Worm (Caenorhabditis elegans) whole organism, L3 larva: Measurements from ENCODE around the gene dhs-28.

Experiments
- ZK546.5 ChIP-seq: sonication (generic microtip); optimal IDR thresholded peaks from 2 replicates; lab custom pipeline; 2017; ENCODE audit warnings: missing biosample characterization, missing genetic modification characterization
- aly-2 ChIP-seq: fragments of 150-350 bp; optimal IDR thresholded peaks from 2 replicates; lab custom pipeline; 2014; ENCODE audit warnings: missing biosample characterization, missing genetic modification characterization
- ceh-28 ChIP-seq: fragments of 150-350 bp; optimal IDR thresholded peaks from 2 replicates; lab custom pipeline; 2014; ENCODE audit warnings: missing biosample characterization, missing genetic modification reagents, missing genetic modification characterization
- ceh-82 ChIP-seq: fragments of 150-350 bp; optimal IDR thresholded peaks from 2 replicates; lab custom pipeline; 2014; ENCODE audit warnings: missing biosample characterization, missing genetic modification characterization
- ceh-9 ChIP-seq: sonication (generic microtip); optimal IDR thresholded peaks from 2 replicates; lab custom pipeline; 2018; ENCODE audit warnings: missing biosample characterization, missing genetic modification characterization
- daf-12 ChIP-seq: fragments of 150-350 bp; optimal IDR thresholded peaks from 2 replicates; lab custom pipeline; 2014; ENCODE audit warnings: missing biosample characterization, missing genetic modification reagents, missing genetic modification characterization
- egl-27 ChIP-seq: sonication (generic microtip); optimal IDR thresholded peaks from 4 replicates; lab custom pipeline; 2017; ENCODE audit warnings: missing biosample characterization, missing genetic modification reagents, missing genetic modification characterization
- egl-5 ChIP-seq: fragments of 150-350 bp; optimal IDR thresholded peaks from 2 replicates; lab custom pipeline; 2017; ENCODE audit warnings: missing biosample characterization, missing genetic modification reagents, missing genetic modification characterization, inconsistent platforms
- elt-1 ChIP-seq: fragments of 150-350 bp; optimal IDR thresholded peaks from 2 replicates; lab custom pipeline; 2014; ENCODE audit warnings: missing biosample characterization, missing genetic modification characterization
- elt-2 ChIP-seq: sonication (generic microtip); optimal IDR thresholded peaks from 2 replicates; lab custom pipeline; 2016; ENCODE audit warnings: missing genetic modification reagents, mild to moderate bottlenecking, missing genetic modification characterization, missing compliant biosample characterization
- fkh-10 ChIP-seq: sonication (generic microtip); optimal IDR thresholded peaks from 2 replicates; lab custom pipeline; 2017; ENCODE audit warnings: missing biosample characterization, missing genetic modification reagents, missing genetic modification characterization
- fkh-2 ChIP-seq: fragments of 150-350 bp; optimal IDR thresholded peaks from 2 replicates; lab custom pipeline; 2014; ENCODE audit warnings: missing biosample characterization, missing genetic modification reagents, missing genetic modification characterization
- fos-1 ChIP-seq: fragments of 150-350 bp; optimal IDR thresholded peaks from 2 replicates; lab custom pipeline; 2014; ENCODE audit warnings: missing biosample characterization, missing genetic modification characterization
- hmg-11 ChIP-seq: sonication (generic microtip); optimal IDR thresholded peaks from 2 replicates; lab custom pipeline; 2016; ENCODE audit warnings: missing genetic modification characterization, missing compliant biosample characterization
- lin-15B ChIP-seq: fragments of 150-350 bp; optimal IDR thresholded peaks from 2 replicates; lab custom pipeline; 2014; ENCODE audit warnings: missing biosample characterization, missing genetic modification characterization
- lin-39 ChIP-seq: fragments of 150-350 bp; optimal IDR thresholded peaks from 2 replicates; lab custom pipeline; 2018; ENCODE audit warnings: missing biosample characterization, missing genetic modification reagents, missing genetic modification characterization
- mdl-1 ChIP-seq: fragments of 150-350 bp; optimal IDR thresholded peaks from 2 replicates; lab custom pipeline; 2014; ENCODE audit warnings: missing biosample characterization, missing genetic modification characterization
- nfya-1 ChIP-seq: sonication (generic microtip); optimal IDR thresholded peaks from 2 replicates; lab custom pipeline; 2017; ENCODE audit warnings: missing genetic modification characterization, mild to moderate bottlenecking, missing compliant biosample characterization, antibody characterized with exemption, moderate library complexity; ENCODE audit not compliant: insufficient read depth
- nhr-11 ChIP-seq: fragments of 150-350 bp; optimal IDR thresholded peaks from 2 replicates; lab custom pipeline; 2014; ENCODE audit warnings: missing biosample characterization, missing genetic modification characterization
- nhr-23 ChIP-seq: fragments of 150-350 bp; optimal IDR thresholded peaks from 2 replicates; lab custom pipeline; 2014; ENCODE audit warnings: missing biosample characterization, missing genetic modification reagents, missing genetic modification characterization
- nhr-237 ChIP-seq: fragments of 150-350 bp; optimal IDR thresholded peaks from 2 replicates; lab custom pipeline; 2014; ENCODE audit warnings: missing biosample characterization, missing genetic modification characterization
- nhr-25 ChIP-seq: sonication (generic microtip); optimal IDR thresholded peaks from 2 replicates; lab custom pipeline; 2017; ENCODE audit warnings: missing biosample characterization, missing genetic modification characterization
- nhr-28 ChIP-seq: fragments of 150-350 bp; optimal IDR thresholded peaks from 2 replicates; lab custom pipeline; 2014; ENCODE audit warnings: missing biosample characterization, missing genetic modification characterization
- nhr-43 ChIP-seq: sonication (generic microtip); optimal IDR thresholded peaks from 2 replicates; lab custom pipeline; 2016; ENCODE audit warnings: mild to moderate bottlenecking, missing genetic modification characterization, missing compliant biosample characterization; ENCODE audit not compliant: poor library complexity, severe bottlenecking
- nhr-67 ChIP-seq: fragments of 150-350 bp; optimal IDR thresholded peaks from 2 replicates; lab custom pipeline; 2014; ENCODE audit warnings: missing biosample characterization, missing genetic modification characterization
- nhr-76 ChIP-seq: fragments of 150-350 bp; sonication (generic microtip); optimal IDR thresholded peaks from 5 replicates; lab custom pipeline; 2014; ENCODE audit warnings: missing biosample characterization, missing genetic modification characterization
- pha-4 ChIP-seq: fragments of 150-350 bp; optimal IDR thresholded peaks from 2 replicates; lab custom pipeline; 2014; ENCODE audit warnings: missing biosample characterization, missing genetic modification reagents, missing genetic modification characterization
- sea-2 ChIP-seq: fragments of 150-350 bp; sonication (generic microtip); optimal IDR thresholded peaks from 4 replicates; lab custom pipeline; 2014; ENCODE audit warnings: missing biosample characterization, missing genetic modification reagents, missing genetic modification characterization
- snpc-4 ChIP-seq: fragments of 150-350 bp; optimal IDR thresholded peaks from 2 replicates; lab custom pipeline; 2014; ENCODE audit warnings: missing biosample characterization, missing genetic modification characterization
- tbx-2 ChIP-seq: sonication (generic microtip); optimal IDR thresholded peaks from 2 replicates; lab custom pipeline; 2016; ENCODE audit warnings: mild to moderate bottlenecking, missing genetic modification characterization, missing compliant biosample characterization
- unc-39 ChIP-seq: sonication (generic microtip); optimal IDR thresholded peaks from 4 replicates; lab custom pipeline; 2017; ENCODE audit warnings: missing biosample characterization, missing genetic modification characterization
- unc-62 ChIP-seq: fragments of 150-350 bp; sonication (generic microtip); optimal IDR thresholded peaks from 4 replicates; lab custom pipeline; 2014; ENCODE audit warnings: missing biosample characterization, missing genetic modification reagents, missing genetic modification characterization
- ztf-4 ChIP-seq: fragments of 150-350 bp; optimal IDR thresholded peaks from 2 replicates; lab custom pipeline; 2014; ENCODE audit warnings: missing biosample characterization, missing genetic modification characterization

The dhs-28 gene

DNA sequence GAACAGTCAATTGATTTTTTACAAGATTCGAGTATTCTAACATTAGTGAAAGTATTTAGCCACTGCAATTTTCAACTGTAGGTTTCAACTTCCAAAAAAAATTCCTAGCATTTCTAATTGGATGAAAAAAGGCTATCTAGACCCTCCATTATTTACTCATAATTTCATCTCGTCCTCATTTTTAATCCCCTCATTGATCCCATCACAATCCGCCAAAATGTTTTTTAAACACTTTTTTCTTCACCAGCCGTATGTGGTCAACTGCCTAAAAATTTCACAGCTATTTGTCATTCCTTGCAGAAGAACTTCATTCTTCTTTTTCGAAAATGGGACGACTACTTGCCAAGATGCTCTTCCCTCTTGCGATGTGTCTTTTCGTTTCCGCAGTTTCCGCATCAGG lies 35.1 kb downstream of the dhs-28 start, which contains the start of gene rig-3:
Gene rig-3, plus strand, starts transcription at position 301 of the 400 bp plus-strand sequence.
- TF ChIP-seq nfya-1 (no peak), nhr-23 (tag; lab: Kevin White, UChicago) (no peak), nhr-67 (tag; lab: Kevin White, UChicago) (no peak), nhr-43 (tag; lab: Kevin White, UChicago) (no peak), elt-1 (tag; lab: Kevin White, UChicago) (no peak), ceh-82 (tag; lab: Kevin White, UChicago) (no peak)

DNA sequence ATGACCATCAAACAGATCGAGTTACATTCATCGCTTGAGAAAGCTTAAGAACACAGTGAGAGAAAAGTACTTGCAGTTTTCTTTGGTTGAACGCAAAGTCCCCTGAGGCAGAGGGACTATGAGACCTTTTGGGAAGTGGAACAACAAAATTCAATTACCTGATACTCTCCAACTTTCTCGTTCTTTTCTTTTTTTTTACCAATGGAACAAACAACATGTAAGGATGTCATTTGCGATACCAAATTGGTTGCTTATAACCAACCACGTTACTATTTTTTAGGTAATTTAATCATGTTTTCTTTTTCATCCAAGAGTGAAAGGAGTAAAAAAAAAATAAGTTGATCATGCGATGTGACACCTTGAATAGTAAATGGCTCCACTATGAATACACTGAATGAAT lies 38.6 kb downstream of the dhs-28 start:
- TF ChIP-seq ceh-82 (tag; lab: Kevin White, UChicago) = no peak
- TF ChIP-seq nhr-25 (tag; lab: Kevin White, UChicago) = no peak
- no peak for TF ChIP-seq unc-62 (GFP tag; lab: Kevin White, UChicago)
- TF ChIP-seq fkh-10 = no peak
- no peak for TF ChIP-seq hmg-11 (tag; lab: Kevin White, UChicago)
- TF ChIP-seq lin-15B (tag; lab: Kevin White, UChicago) = no peak
- TF ChIP-seq nhr-237 (tag; lab: Kevin White, UChicago) = no peak
- no peak for TF ChIP-seq nfya-1
- TF ChIP-seq unc-39 (tag; lab: Kevin White, UChicago) = no peak
- no peak for TF ChIP-seq nhr-11 (tag; lab: Kevin White, UChicago)
- no peak for TF ChIP-seq tbx-2 (tag; lab: Kevin White, UChicago)
- TF ChIP-seq snpc-4 = no peak
- TF ChIP-seq fkh-2 = no peak

DNA sequence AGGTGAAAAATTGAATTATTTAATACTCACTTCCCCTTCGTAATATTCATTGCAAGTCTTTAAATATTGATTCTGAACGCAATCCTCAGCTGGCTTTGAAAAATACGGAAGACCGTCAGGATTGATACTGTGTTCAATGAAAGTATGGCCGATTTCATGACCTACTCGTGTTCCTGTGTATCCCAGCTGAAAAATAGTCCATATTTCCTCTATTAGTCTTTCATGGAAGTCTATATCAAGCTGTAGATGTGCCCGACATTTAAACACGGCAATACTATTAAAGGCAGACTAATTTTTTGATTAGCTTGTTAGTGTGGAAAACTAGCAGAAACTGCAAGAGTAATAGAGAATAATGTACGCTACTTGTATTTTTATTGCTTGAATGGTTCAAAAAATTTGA lies 43.3 kb downstream of the dhs-28 start:
- TF ChIP-seq egl-5 = no peak
- TF ChIP-seq ceh-9 (tag; lab: Kevin White, UChicago) = no peak
- TF ChIP-seq lin-15B (tag; lab: Kevin White, UChicago) = no peak
- no peak for TF ChIP-seq mdl-1 (tag; lab: Kevin White, UChicago)
- TF ChIP-seq nhr-28 (tag; lab: Kevin White, UChicago) = no peak
- no peak for TF ChIP-seq sea-2 (GFP tag; lab: Kevin White, UChicago)
- no peak for TF ChIP-seq egl-27 (tag; lab: Kevin White, UChicago)
- TF ChIP-seq elt-1 (tag; lab: Kevin White, UChicago) = no peak
- no peak for TF ChIP-seq ZK546.5 (tag; lab: Kevin White, UChicago)
- no peak for TF ChIP-seq snpc-4
- TF ChIP-seq nhr-23 (tag; lab: Kevin White, UChicago) = no peak
- TF ChIP-seq hmg-11 (tag; lab: Kevin White, UChicago) = no peak
- TF ChIP-seq nhr-25 (tag; lab: Kevin White, UChicago) = no peak
- no peak for TF ChIP-seq unc-39 (tag; lab: Kevin White, UChicago)
- no peak for TF ChIP-seq aly-2 (tag; lab: Kevin White, UChicago)
- no peak for TF ChIP-seq nhr-76
- TF ChIP-seq ztf-4 (tag; lab: Kevin White, UChicago) = no peak
- no peak for TF ChIP-seq elt-2 (tag; lab: Kevin White, UChicago)
- TF ChIP-seq lin-39 (tag; lab: Kevin White, UChicago) = no peak

DNA sequence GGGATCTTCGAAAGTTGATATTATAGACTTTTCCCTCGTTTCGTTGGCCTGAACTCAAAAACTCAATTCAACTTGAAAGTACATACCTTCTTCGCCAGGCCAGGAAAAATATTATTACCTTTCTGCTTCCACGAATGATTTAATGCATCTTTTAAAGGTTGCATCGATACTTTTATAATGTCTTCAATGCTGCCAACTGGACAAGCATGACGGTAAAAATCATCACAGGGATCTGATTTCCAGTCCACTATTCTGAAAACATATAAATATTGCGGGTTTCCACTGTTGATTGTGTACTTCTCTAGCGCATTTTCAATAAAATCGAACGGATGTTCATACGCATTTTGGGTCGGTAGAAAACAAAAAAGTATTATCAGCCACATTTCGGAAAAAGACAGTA lies 44.8 kb downstream of the dhs-28 start, which contains the start of gene nep-4:
Gene nep-4, minus strand, starts transcription at position 393 of the 400 bp plus-strand sequence.
- TF ChIP-seq tbx-2 (tag; lab: Kevin White, UChicago) = no peak
- TF ChIP-seq unc-39 (tag; lab: Kevin White, UChicago) = no peak
- no peak for TF ChIP-seq ceh-82 (tag; lab: Kevin White, UChicago)

DNA sequence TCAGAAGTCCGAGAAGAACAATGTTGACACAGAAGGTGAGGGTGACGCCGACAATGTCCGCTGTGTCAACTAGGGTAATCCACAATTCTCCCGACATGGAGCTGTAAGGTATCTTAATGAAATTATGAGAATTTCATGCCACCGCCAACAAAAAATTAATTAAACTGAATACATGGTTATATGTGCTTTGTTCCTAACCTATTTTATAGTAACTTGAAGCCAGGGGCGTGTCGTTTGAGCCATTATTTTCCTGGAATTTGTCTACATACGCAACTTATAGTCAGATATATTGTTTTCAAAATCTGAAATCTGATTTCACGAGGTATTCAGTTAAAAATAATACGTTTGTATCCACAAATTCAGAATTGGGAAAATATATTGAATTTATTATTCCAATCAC lies 47.6 kb downstream of the dhs-28 start, which contains the start of gene odr-10:
Gene odr-10, minus strand, starts transcription at position 101 of the 400 bp plus-strand sequence.
- TF ChIP-seq lin-39 (tag; lab: Kevin White, UChicago) (no peak), nhr-11 (tag; lab: Kevin White, UChicago) (no peak), fos-1 (tag; lab: Kevin White, UChicago) (no peak), daf-12 (tag; lab: Kevin White, UChicago) (no peak), ceh-28 (tag; lab: Kevin White, UChicago) (no peak), elt-2 (tag; lab: Kevin White, UChicago) (no peak), nhr-28 (tag; lab: Kevin White, UChicago) (no peak), unc-62 (GFP tag; lab: Kevin White, UChicago) (no peak), egl-5 (no peak), mdl-1 (tag; lab: Kevin White, UChicago) (no peak), nhr-237 (tag; lab: Kevin White, UChicago) (no peak), ztf-4 (tag; lab: Kevin White, UChicago) (no peak), ZK546.5 (tag; lab: Kevin White, UChicago) (no peak), egl-27 (tag; lab: Kevin White, UChicago) (no peak), pha-4 (tag; lab: Kevin White, UChicago) (no peak), fkh-2 (no peak), sea-2 (GFP tag; lab: Kevin White, UChicago) (no peak), nhr-67 (tag; lab: Kevin White, UChicago) (no peak), nhr-76 (no peak), tbx-2 (tag; lab: Kevin White, UChicago) (no peak)
- TF ChIP-seq, all 47 proteins: peak for 0
